Worm (Caenorhabditis elegans): ENCODE results near the gene Y66D12A.24.

- TF ChIP-seq dao-5 (tag; optimal IDR thresholded peaks at IDR 0.05) (no peak), W03F9.2 (tag; optimal IDR thresholded peaks at IDR 0.05) (peak; percentile 58)
Observed at ce11 chrIII:11524073-11524472, 27.4 kb downstream of the Y66D12A.24 start.

All from whole organism, L4/young adult.